Fruit fly (Drosophila melanogaster) whole organism, embryonic: Measurements from ENCODE around the gene Art9.

Experiments used
- Abd-B ChIP-seq: fragments of 200-800 bp; sonication (Bioruptor generic); optimal IDR thresholded peaks from 2 replicates; lab custom pipeline; 2018; ENCODE audit warnings: missing biosample characterization, mild to moderate bottlenecking, missing genetic modification characterization, moderate library complexity
- Blimp-1 ChIP-seq: fragments of 200-800 bp; sonication (Bioruptor generic); optimal IDR thresholded peaks from 3 replicates; lab custom pipeline; 2018; ENCODE audit warnings: missing biosample characterization, missing genetic modification characterization, mild to moderate bottlenecking, moderate library complexity, missing genetic modification reagents
- CG10366 ChIP-seq: fragments of 200-800 bp; sonication (Bioruptor generic); IDR thresholded peaks from 2 replicates; pipeline ENCODE4 v1.3.6; 2022; ENCODE audit warnings: missing biosample characterization, missing genetic modification characterization
- CG13424 ChIP-seq: fragments of 200-800 bp; sonication (Bioruptor generic); optimal IDR thresholded peaks from 2 replicates; lab custom pipeline; 2019; ENCODE audit warnings: missing biosample characterization, mild to moderate bottlenecking, missing genetic modification characterization, moderate library complexity
- CG13775 ChIP-seq: fragments of 200-800 bp; sonication (Bioruptor generic); optimal IDR thresholded peaks from 3 replicates; lab custom pipeline; 2017; ENCODE audit warnings: missing biosample characterization, mild to moderate bottlenecking, missing genetic modification characterization
- CG13894 ChIP-seq: fragments of 200-800 bp; sonication (Bioruptor generic); optimal IDR thresholded peaks from 3 replicates; lab custom pipeline; 2018; ENCODE audit warnings: missing biosample characterization, mild to moderate bottlenecking, missing genetic modification characterization, moderate library complexity
- CG15601 ChIP-seq: fragments of 200-800 bp; sonication (Bioruptor generic); optimal IDR thresholded peaks from 3 replicates; lab custom pipeline; 2019; ENCODE audit warnings: missing biosample characterization, mild to moderate bottlenecking, missing genetic modification characterization, moderate library complexity
- CG16779 ChIP-seq: fragments of 200-800 bp; sonication (Bioruptor generic); IDR thresholded peaks from 2 replicates; pipeline ENCODE4 v1.3.6; 2022; ENCODE audit warnings: missing biosample characterization, missing genetic modification characterization
- CG17612 ChIP-seq: fragments of 200-800 bp; sonication (Bioruptor generic); IDR thresholded peaks from 2 replicates; pipeline ENCODE4 v1.3.6; 2022; ENCODE audit warnings: missing biosample characterization, missing genetic modification characterization
- CG18599 ChIP-seq: fragments of 200-800 bp; sonication (Bioruptor generic); optimal IDR thresholded peaks from 3 replicates; lab custom pipeline; 2017; ENCODE audit warnings: missing biosample characterization, missing genetic modification characterization, mild to moderate bottlenecking, moderate library complexity, missing genetic modification reagents
- CG18764 ChIP-seq: fragments of 200-800 bp; sonication (Bioruptor generic); optimal IDR thresholded peaks from 3 replicates; lab custom pipeline; 2016; ENCODE audit warnings: missing biosample characterization, missing genetic modification characterization
- CG2202 ChIP-seq: fragments of 200-800 bp; sonication (Bioruptor generic); optimal IDR thresholded peaks from 2 replicates; lab custom pipeline; 2018; ENCODE audit warnings: missing biosample characterization, mild to moderate bottlenecking, missing genetic modification characterization
- CG2678 ChIP-seq: fragments of 200-800 bp; sonication (Bioruptor generic); optimal IDR thresholded peaks from 3 replicates; lab custom pipeline; 2019; ENCODE audit warnings: missing biosample characterization, mild to moderate bottlenecking, missing genetic modification characterization, moderate library complexity
- CG2712 ChIP-seq: fragments of 200-800 bp; optimal IDR thresholded peaks from 3 replicates; lab custom pipeline; 2019; ENCODE audit warnings: missing biosample characterization, mild to moderate bottlenecking, missing genetic modification characterization, moderate library complexity
- CG31388 ChIP-seq: fragments of 200-800 bp; sonication (Bioruptor generic); optimal IDR thresholded peaks from 2 replicates; lab custom pipeline; 2016; ENCODE audit warnings: missing biosample characterization, missing genetic modification characterization
- CG3281 ChIP-seq: fragments of 200-800 bp; sonication (Bioruptor generic); optimal IDR thresholded peaks from 3 replicates; lab custom pipeline; 2017; ENCODE audit warnings: missing biosample characterization, mild to moderate bottlenecking, missing genetic modification characterization
- CG4360 ChIP-seq: fragments of 200-800 bp; sonication (Bioruptor generic); IDR thresholded peaks from 2 replicates; pipeline ENCODE4 v1.3.6; 2022; ENCODE audit warnings: missing biosample characterization, missing genetic modification characterization
- CG4617 ChIP-seq: fragments of 200-800 bp; sonication (Bioruptor generic); optimal IDR thresholded peaks from 3 replicates; lab custom pipeline; 2016; ENCODE audit warnings: missing biosample characterization, missing genetic modification characterization, borderline replicate concordance
- CG6813 ChIP-seq: fragments of 200-800 bp; sonication (Bioruptor generic); optimal IDR thresholded peaks from 2 replicates; lab custom pipeline; 2017; ENCODE audit warnings: missing biosample characterization, missing genetic modification characterization, mild to moderate bottlenecking, moderate library complexity, missing genetic modification reagents
- CG7963 ChIP-seq: fragments of 200-800 bp; sonication (Bioruptor generic); IDR thresholded peaks from 3 replicates; pipeline ENCODE4 v1.3.6; 2022; ENCODE audit warnings: missing biosample characterization, missing genetic modification characterization; ENCODE audit not compliant: partially characterized antibody
- Dip3 ChIP-seq: fragments of 200-800 bp; sonication (Bioruptor generic); optimal IDR thresholded peaks from 3 replicates; lab custom pipeline; 2016; ENCODE audit warnings: missing biosample characterization, missing genetic modification characterization
- E2f1 ChIP-seq: fragments of 200-800 bp; sonication (Bioruptor generic); IDR thresholded peaks from 2 replicates; pipeline ENCODE4 v1.3.6; 2022; ENCODE audit warnings: missing biosample characterization, missing genetic modification characterization
- E2f2 ChIP-seq: fragments of 200-800 bp; sonication (Bioruptor generic); IDR thresholded peaks from 2 replicates; pipeline ENCODE4 v1.3.6; 2022; ENCODE audit warnings: missing biosample characterization, missing genetic modification characterization
- GATAe ChIP-seq: fragments of 200-800 bp; sonication (Bioruptor generic); conservative IDR thresholded peaks from 2 replicates; pipeline ENCODE4 v1.3.6; 2022; ENCODE audit warnings: missing biosample characterization, missing genetic modification characterization
- HLHmδ ChIP-seq: fragments of 200-800 bp; sonication (Bioruptor generic); optimal IDR thresholded peaks from 2 replicates; lab custom pipeline; 2018; ENCODE audit warnings: missing biosample characterization, mild to moderate bottlenecking, missing genetic modification characterization, moderate library complexity
- HmgZ ChIP-seq: fragments of 200-800 bp; sonication (Bioruptor generic); optimal IDR thresholded peaks from 2 replicates; lab custom pipeline; 2018; ENCODE audit warnings: missing biosample characterization, mild to moderate bottlenecking, missing genetic modification characterization
- Hr78 ChIP-seq, 2 experiments: fragments of 200-800 bp in 1 of 2; fragments of >200 bp in 1 of 2; sonication (Bioruptor generic) in 1 of 2; optimal IDR thresholded peaks; 2 replicates each; lab custom pipeline; 2017 to 2019; ENCODE audit warnings: missing biosample characterization in 2 of 2, missing genetic modification characterization in 2 of 2, mild to moderate bottlenecking in 1 of 2, moderate library complexity in 1 of 2
- MTF-1 ChIP-seq: fragments of 200-800 bp; sonication (Bioruptor generic); optimal IDR thresholded peaks from 2 replicates; lab custom pipeline; 2018; ENCODE audit warnings: missing biosample characterization, mild to moderate bottlenecking, missing genetic modification characterization, borderline replicate concordance
- Myb ChIP-seq: fragments of 200-800 bp; sonication (Bioruptor generic); optimal IDR thresholded peaks from 2 replicates; lab custom pipeline; 2016; ENCODE audit warnings: missing biosample characterization, missing genetic modification characterization
- Pdp1 ChIP-seq, 2 experiments: fragments of 200-800 bp; sonication (Bioruptor generic); optimal IDR thresholded peaks; 3 replicates each; lab custom pipeline; 2016; ENCODE audit warnings: missing biosample characterization in 2 of 2, missing genetic modification characterization in 2 of 2, mild to moderate bottlenecking in 1 of 2, moderate library complexity in 1 of 2
- Scr ChIP-seq: fragments of 200-800 bp; sonication (Bioruptor generic); IDR thresholded peaks from 2 replicates; pipeline ENCODE4 v1.3.6; 2022; ENCODE audit warnings: missing biosample characterization, missing genetic modification characterization; ENCODE audit not compliant: partially characterized antibody
- Sin3A ChIP-seq: fragments of >200 bp; optimal IDR thresholded peaks from 2 replicates; lab custom pipeline; 2018
- Xbp1 ChIP-seq: fragments of 200-800 bp; sonication (Bioruptor generic); optimal IDR thresholded peaks from 3 replicates; lab custom pipeline; 2016; ENCODE audit warnings: missing biosample characterization, mild to moderate bottlenecking, missing genetic modification characterization
- YL-1 ChIP-seq: fragments of 200-800 bp; sonication (Bioruptor generic); optimal IDR thresholded peaks from 3 replicates; lab custom pipeline; 2017; ENCODE audit warnings: missing biosample characterization, mild to moderate bottlenecking, missing genetic modification characterization
- abd-A ChIP-seq: fragments of 200-800 bp; sonication (Bioruptor generic); optimal IDR thresholded peaks from 3 replicates; lab custom pipeline; 2019; ENCODE audit warnings: missing biosample characterization, mild to moderate bottlenecking, missing genetic modification characterization, moderate library complexity
- bbx ChIP-seq: fragments of 200-800 bp; sonication (Bioruptor generic); IDR thresholded peaks from 2 replicates; pipeline ENCODE4 v1.3.6; 2022; ENCODE audit warnings: missing biosample characterization, missing genetic modification characterization; ENCODE audit not compliant: partially characterized antibody
- bigmax ChIP-seq: fragments of 200-800 bp; sonication (Bioruptor generic); optimal IDR thresholded peaks from 2 replicates; lab custom pipeline; 2018; ENCODE audit warnings: missing biosample characterization, mild to moderate bottlenecking, missing genetic modification characterization
- br ChIP-seq: fragments of >200 bp; optimal IDR thresholded peaks from 2 replicates; lab custom pipeline; 2017
- cwo ChIP-seq: fragments of 200-800 bp; sonication (Bioruptor generic); optimal IDR thresholded peaks from 3 replicates; lab custom pipeline; 2017; ENCODE audit warnings: missing biosample characterization, missing genetic modification characterization, mild to moderate bottlenecking, moderate library complexity, missing genetic modification reagents
- dpn ChIP-seq, 2 experiments: fragments of 200-800 bp; sonication (Bioruptor generic); optimal IDR thresholded peaks; 3 replicates each; lab custom pipeline; 2016; ENCODE audit warnings: missing biosample characterization in 2 of 2, missing genetic modification characterization in 2 of 2
- hth ChIP-seq: fragments of >200 bp; optimal IDR thresholded peaks from 2 replicates; lab custom pipeline; 2017; ENCODE audit warnings: inconsistent platforms
- kay ChIP-seq: fragments of 200-800 bp; sonication (Bioruptor generic); optimal IDR thresholded peaks from 2 replicates; lab custom pipeline; 2016; ENCODE audit warnings: missing biosample characterization, missing genetic modification characterization
- maf-S ChIP-seq: fragments of 200-800 bp; sonication (Bioruptor generic); optimal IDR thresholded peaks from 2 replicates; lab custom pipeline; 2016; ENCODE audit warnings: missing biosample characterization, missing genetic modification characterization
- nerfin-1 ChIP-seq: fragments of 200-800 bp; sonication (Bioruptor generic); optimal IDR thresholded peaks from 3 replicates; lab custom pipeline; 2019; ENCODE audit warnings: missing biosample characterization, mild to moderate bottlenecking, missing genetic modification characterization, moderate library complexity
- pzg ChIP-seq: fragments of 200-800 bp; sonication (Bioruptor generic); optimal IDR thresholded peaks from 3 replicates; lab custom pipeline; 2018; ENCODE audit warnings: missing biosample characterization, mild to moderate bottlenecking, missing genetic modification characterization, moderate library complexity
- schlank ChIP-seq: fragments of 200-800 bp; sonication (Bioruptor generic); optimal IDR thresholded peaks from 2 replicates; lab custom pipeline; 2018; ENCODE audit warnings: missing biosample characterization, mild to moderate bottlenecking, missing genetic modification characterization
- scrt ChIP-seq: fragments of 200-800 bp; sonication (Bioruptor generic); optimal IDR thresholded peaks from 2 replicates; lab custom pipeline; 2018; ENCODE audit warnings: missing biosample characterization, mild to moderate bottlenecking, missing genetic modification characterization, moderate library complexity
- sens ChIP-seq: fragments of 200-800 bp; sonication (Bioruptor generic); peaks from one replicate; lab custom pipeline; 2016; ENCODE audit warnings: missing biosample characterization, missing genetic modification characterization
- tap ChIP-seq: fragments of 200-800 bp; optimal IDR thresholded peaks from 3 replicates; lab custom pipeline; 2019; ENCODE audit warnings: missing biosample characterization, mild to moderate bottlenecking, missing genetic modification characterization, moderate library complexity
- yki ChIP-seq: fragments of >200 bp; optimal IDR thresholded peaks from 3 replicates; lab custom pipeline; 2018

The Art9 gene

dm6 chr3R:13921806-13922515 is 21.3 kb downstream of the Art9 start (continued):
- no peak for TF ChIP-seq maf-S
- TF ChIP-seq scrt = no peak
- no peak for TF ChIP-seq schlank (tag; lab: Kevin White, UChicago)
- no peak for TF ChIP-seq CG3281 (GFP tag; lab: Kevin White, UChicago)
- TF ChIP-seq GATAe (GFP tag; lab: Robert Waterston, UW) = no peak
- TF ChIP-seq CG7963 = no peak
- TF ChIP-seq CG2678 = peak; percentile 51
- no peak for TF ChIP-seq E2f2 (GFP tag; lab: Robert Waterston, UW)
- no peak for TF ChIP-seq cwo (GFP tag; lab: Kevin White, UChicago)
- TF ChIP-seq CG2202 (tag; lab: Kevin White, UChicago) = no peak
- no peak for TF ChIP-seq Sin3A (lab: Kevin White, UChicago)
- TF ChIP-seq Blimp-1 (GFP tag; lab: Kevin White, UChicago) = peak; percentile 68
- TF ChIP-seq CG16779 = no peak
- TF ChIP-seq Scr = peak; percentile 59
- no peak for TF ChIP-seq CG18764 (GFP tag; lab: Kevin White, UChicago)
- no peak for TF ChIP-seq br
- no peak for TF ChIP-seq Xbp1 (GFP tag; lab: Kevin White, UChicago)
- TF ChIP-seq CG13424 (tag; lab: Kevin White, UChicago) = peak; percentile 15
- no peak for TF ChIP-seq CG13775 (GFP tag; lab: Kevin White, UChicago)
- TF ChIP-seq CG17612 (GFP tag; lab: Robert Waterston, UW) = no peak
- TF ChIP-seq E2f1 = peak; percentile 36; the same call in 1 of the 2 replicates
- TF ChIP-seq sens (GFP tag; lab: Kevin White, UChicago) = peak; percentile 81
- no peak for TF ChIP-seq CG13894 (tag; lab: Kevin White, UChicago)
- no peak for TF ChIP-seq pzg (GFP tag; lab: Kevin White, UChicago)
- no peak for TF ChIP-seq MTF-1 (GFP tag; lab: Kevin White, UChicago)
- peak; percentile 67 for TF ChIP-seq CG4360 (GFP tag; lab: Robert Waterston, UW)
- no peak for TF ChIP-seq Pdp1 (GFP tag; optimal IDR thresholded peaks at IDR 0.05; lab: Kevin White, UChicago)
- peak; percentile 59 for TF ChIP-seq CG2712 (tag; lab: Kevin White, UChicago)
- no peak for TF ChIP-seq Abd-B (GFP tag; lab: Kevin White, UChicago)
- peak; percentile 38 for TF ChIP-seq nerfin-1
- no peak for TF ChIP-seq Dip3 (GFP tag; lab: Kevin White, UChicago)
- TF ChIP-seq tap (tag; lab: Kevin White, UChicago) = peak; percentile 62
- TF ChIP-seq CG10366 (GFP tag; lab: Robert Waterston, UW) = peak; percentile 10; the same call in 1 of the 2 replicates
- no peak for TF ChIP-seq kay (GFP tag; lab: Kevin White, UChicago)
- TF ChIP-seq HLHmδ (GFP tag; lab: Kevin White, UChicago) = no peak
- TF ChIP-seq CG31388 (GFP tag; lab: Kevin White, UChicago) = no peak
- TF ChIP-seq CG4617 = no peak
- TF ChIP-seq abd-A (tag; lab: Kevin White, UChicago) = no peak
- no peak for TF ChIP-seq Hr78 (GFP tag; optimal IDR thresholded peaks at IDR 0.05; lab: Kevin White, UChicago)
- TF ChIP-seq CG15601 (tag; lab: Kevin White, UChicago) = peak; percentile 7
- no peak for TF ChIP-seq CG6813 (GFP tag; lab: Kevin White, UChicago)
- TF ChIP-seq bigmax (GFP tag; lab: Kevin White, UChicago) = no peak
- no peak for TF ChIP-seq dpn (GFP tag; optimal IDR thresholded peaks at IDR 0.05; lab: Kevin White, UChicago)
- no peak for TF ChIP-seq YL-1 (GFP tag; lab: Kevin White, UChicago)
- TF ChIP-seq hth = no peak
- TF ChIP-seq Myb (GFP tag; lab: Kevin White, UChicago) = no peak
- TF ChIP-seq HmgZ = no peak
- TF ChIP-seq CG18599 (GFP tag; lab: Kevin White, UChicago) = peak; percentile 30
- no peak for TF ChIP-seq yki (lab: Kevin White, UChicago)
- TF ChIP-seq bbx (GFP tag; lab: Robert Waterston, UW) = 0 out of 2 replicates have a peak, but pooled peaks have one; percentile 28
